Fruit fly (Drosophila melanogaster): ENCODE measurements around the gene Rev1.

Gene Rev1

DNA sequence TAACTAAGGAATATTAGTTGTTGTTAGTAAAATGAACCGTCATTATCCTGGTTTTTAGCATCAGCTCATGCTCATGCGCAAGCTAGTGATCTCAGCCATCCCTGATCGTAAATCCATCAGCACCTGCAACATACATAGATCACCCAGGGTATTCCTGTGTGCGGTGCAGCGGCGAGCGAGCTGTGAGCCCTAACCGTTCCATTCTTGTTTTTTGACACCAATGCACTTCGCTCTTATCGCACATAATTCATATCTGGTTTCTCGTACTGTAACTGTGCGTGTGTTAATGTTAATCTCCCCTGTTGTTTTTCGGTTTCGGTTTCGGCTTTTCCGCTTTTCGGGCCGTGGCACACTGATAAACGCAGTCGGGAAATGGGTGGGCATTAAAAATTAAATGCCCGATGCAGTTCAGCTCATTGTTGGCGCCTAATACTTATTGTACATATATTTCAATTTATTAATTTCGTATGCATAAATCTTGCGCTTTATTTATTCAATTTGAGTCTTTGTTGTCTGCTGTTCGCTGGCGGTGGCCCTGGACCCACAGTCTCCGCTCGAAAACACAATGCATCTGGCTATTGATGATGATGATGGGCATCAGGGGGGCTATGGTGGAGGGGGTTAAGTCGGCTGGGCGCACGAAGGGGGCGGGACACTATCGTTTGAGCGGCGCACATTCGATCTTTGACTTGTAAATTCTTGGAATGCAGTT is 29.8 kb upstream of the Rev1 start (continued):
- no peak for TF ChIP-seq bcd (GFP tag; optimal IDR thresholded peaks at IDR 0.05)
- TF ChIP-seq CG13287 (GFP tag; IDR thresholded peaks at IDR 0.05; ENCODE audit: partially characterized antibody): no peak
- no peak for TF ChIP-seq Atf6 (GFP tag; IDR thresholded peaks at IDR 0.05)
- TF ChIP-seq pho (GFP tag; optimal IDR thresholded peaks at IDR 0.05): no peak
- no peak for TF ChIP-seq CkIIα-i1 (GFP tag; IDR thresholded peaks at IDR 0.05)
- peak; percentile 11 for TF ChIP-seq Med (GFP tag)
- no peak for TF ChIP-seq CG31224 (GFP tag; IDR thresholded peaks at IDR 0.05)
- TF ChIP-seq Oaz (GFP tag; IDR thresholded peaks at IDR 0.05): no peak
- TF ChIP-seq CG4707 (GFP tag; optimal IDR thresholded peaks at IDR 0.05): no peak
- TF ChIP-seq CG4282 (GFP tag; optimal IDR thresholded peaks at IDR 0.05): no peak
- peak; percentile 18 for TF ChIP-seq kni (GFP tag; optimal IDR thresholded peaks at IDR 0.05)
- TF ChIP-seq insv (GFP tag; optimal IDR thresholded peaks at IDR 0.05): no peak
- no peak for TF ChIP-seq CG8089 (GFP tag; optimal IDR thresholded peaks at IDR 0.05)
- no peak for TF ChIP-seq CG16815 (GFP tag; optimal IDR thresholded peaks at IDR 0.05)
- no peak for TF ChIP-seq CG6854 (GFP tag; optimal IDR thresholded peaks at IDR 0.05)
- TF ChIP-seq Sox102F (GFP tag; optimal IDR thresholded peaks at IDR 0.05): peak; percentile 4
- no peak for TF ChIP-seq fu2 (GFP tag; optimal IDR thresholded peaks at IDR 0.05)
- TF ChIP-seq CG14441 (GFP tag; IDR thresholded peaks at IDR 0.05): no peak
- no peak for TF ChIP-seq abd-A (tag; optimal IDR thresholded peaks at IDR 0.05)
- no peak for TF ChIP-seq sqz (GFP tag; optimal IDR thresholded peaks at IDR 0.05)
- no peak for TF ChIP-seq CG7963 (GFP tag; IDR thresholded peaks at IDR 0.05; ENCODE audit: partially characterized antibody)
- TF ChIP-seq gcm2 (GFP tag; optimal IDR thresholded peaks at IDR 0.05): no peak
- no peak for TF ChIP-seq Six4 (GFP tag; optimal IDR thresholded peaks at IDR 0.05)
- TF ChIP-seq CG7928 (GFP tag; optimal IDR thresholded peaks at IDR 0.05): no peak
- TF ChIP-seq gsb (GFP tag; IDR thresholded peaks at IDR 0.05): no peak
- TF ChIP-seq dmrt11E (tag; optimal IDR thresholded peaks at IDR 0.05): peak; percentile 31
- TF ChIP-seq lmd (GFP tag; IDR thresholded peaks at IDR 0.05): no peak
- no peak for TF ChIP-seq CG6683 (GFP tag; optimal IDR thresholded peaks at IDR 0.05)
- TF ChIP-seq NC2β (GFP tag; optimal IDR thresholded peaks at IDR 0.05): no peak
- no peak for TF ChIP-seq cad (GFP tag; optimal IDR thresholded peaks at IDR 0.05)
- no peak for TF ChIP-seq croc (GFP tag; conservative IDR thresholded peaks at IDR 0.05)
- TF ChIP-seq CG8359 (GFP tag; optimal IDR thresholded peaks at IDR 0.05; ENCODE audit: borderline replicate concordance): no peak
- no peak for TF ChIP-seq dpn (GFP tag; optimal IDR thresholded peaks at IDR 0.05)
- TF ChIP-seq CG6272 (GFP tag; IDR thresholded peaks at IDR 0.05): no peak
- TF ChIP-seq eyg (GFP tag; optimal IDR thresholded peaks at IDR 0.05): no peak
- peak; percentile 23 for TF ChIP-seq hth (optimal IDR thresholded peaks at IDR 0.05)
- no peak for TF ChIP-seq Dfd (GFP tag; optimal IDR thresholded peaks at IDR 0.05)
- no peak for TF ChIP-seq ato (GFP tag; IDR thresholded peaks at IDR 0.05; ENCODE audit: partially characterized antibody)
- TF ChIP-seq CG15073 (GFP tag; optimal IDR thresholded peaks at IDR 0.05): no peak
- TF ChIP-seq vvl (GFP tag; IDR thresholded peaks at IDR 0.05): peak; percentile 60
- TF ChIP-seq CG17802 (tag; optimal IDR thresholded peaks at IDR 0.05): no peak
- no peak for TF ChIP-seq CG2889 (GFP tag; IDR thresholded peaks at IDR 0.05)
- peak in 1 of 2 experiments; percentile 24 for TF ChIP-seq Hr78 (GFP tag; optimal IDR thresholded peaks at IDR 0.05)
- no peak for TF ChIP-seq CG7372 (GFP tag; IDR thresholded peaks at IDR 0.05)
- no peak for TF ChIP-seq CG15011 (GFP tag; optimal IDR thresholded peaks at IDR 0.05)
- TF ChIP-seq CG3726 (GFP tag; IDR thresholded peaks at IDR 0.05): no peak
- TF ChIP-seq peb (GFP tag; IDR thresholded peaks at IDR 0.05): no peak
- no peak for TF ChIP-seq Ets97D (GFP tag; optimal IDR thresholded peaks at IDR 0.05)
- no peak for TF ChIP-seq fru (optimal IDR thresholded peaks at IDR 0.05)
- TF ChIP-seq so (GFP tag; IDR thresholded peaks at IDR 0.05): no peak
- TF ChIP-seq nmo (GFP tag; optimal IDR thresholded peaks at IDR 0.05): no peak
